Fruit fly (Drosophila melanogaster) whole organism, wandering third instar larva: ENCODE data around the gene CG18063.

ENCODE experiments used
- Abd-B ChIP-seq: fragments of >200 bp; optimal IDR thresholded peaks from 2 replicates; lab custom pipeline; 2017; ENCODE audit warnings: missing biosample characterization, missing genetic modification characterization
- CG32264 ChIP-seq: fragments of 200-800 bp; sonication (Bioruptor generic); optimal IDR thresholded peaks from 2 replicates; lab custom pipeline; 2016; ENCODE audit warnings: missing biosample characterization, missing genetic modification characterization
- CG9705 ChIP-seq: fragments of 200-800 bp; sonication (Bioruptor generic); optimal IDR thresholded peaks from 2 replicates; lab custom pipeline; 2018; ENCODE audit warnings: missing biosample characterization, mild to moderate bottlenecking, missing genetic modification characterization
- CrebA ChIP-seq: fragments of 200-800 bp; sonication (Bioruptor generic); optimal IDR thresholded peaks from 2 replicates; lab custom pipeline; 2016; ENCODE audit warnings: missing biosample characterization, mild to moderate bottlenecking, missing genetic modification characterization, borderline replicate concordance
- Dfd ChIP-seq: fragments of >200 bp; optimal IDR thresholded peaks from 2 replicates; lab custom pipeline; 2017; ENCODE audit warnings: missing biosample characterization, missing genetic modification characterization
- Dif ChIP-seq: fragments of 200-275, 200-300 bp; sonication (Bioruptor generic); optimal IDR thresholded peaks from 2 replicates; lab custom pipeline; 2018; ENCODE audit warnings: missing biosample characterization, missing genetic modification characterization; ENCODE audit not compliant: partially characterized antibody
- GATAd ChIP-seq: sonication (Bioruptor generic); optimal IDR thresholded peaks from 2 replicates; lab custom pipeline; 2016; ENCODE audit warnings: missing biosample characterization, missing genetic modification characterization
- HLH106 ChIP-seq: fragments of 200-800 bp; optimal IDR thresholded peaks from 3 replicates; lab custom pipeline; 2019; ENCODE audit warnings: missing biosample characterization, mild to moderate bottlenecking, missing genetic modification characterization, moderate library complexity
- Hnf4 ChIP-seq: fragments of 200-800 bp; sonication (Bioruptor generic); optimal IDR thresholded peaks from 2 replicates; lab custom pipeline; 2016; ENCODE audit warnings: missing biosample characterization, mild to moderate bottlenecking, missing genetic modification characterization
- Hr78 ChIP-seq: fragments of >200 bp; optimal IDR thresholded peaks from 2 replicates; lab custom pipeline; 2017; ENCODE audit warnings: missing biosample characterization, missing genetic modification characterization
- Hr83 ChIP-seq: fragments of 200-300 bp; sonication (Bioruptor generic); optimal IDR thresholded peaks from 2 replicates; lab custom pipeline; 2016; ENCODE audit warnings: missing biosample characterization, mild to moderate bottlenecking, missing genetic modification characterization, moderate library complexity; ENCODE audit not compliant: poor library complexity, severe bottlenecking
- Jra ChIP-seq: sonication (Bioruptor generic); optimal IDR thresholded peaks from 2 replicates; lab custom pipeline; 2016; ENCODE audit warnings: missing biosample characterization, missing genetic modification characterization
- Mio ChIP-seq: sonication (Bioruptor generic); optimal IDR thresholded peaks from 2 replicates; lab custom pipeline; 2016; ENCODE audit warnings: missing biosample characterization, missing genetic modification characterization
- Myc ChIP-seq: fragments of >200 bp; optimal IDR thresholded peaks from 2 replicates; lab custom pipeline; 2017
- N ChIP-seq: fragments of >200 bp; optimal IDR thresholded peaks from 2 replicates; lab custom pipeline; 2018; ENCODE audit warnings: missing biosample characterization, missing external identifiers, missing genetic modification characterization
- OdsH ChIP-seq: fragments of 200-800 bp; sonication (Bioruptor generic); optimal IDR thresholded peaks from 2 replicates; lab custom pipeline; 2016; ENCODE audit warnings: missing biosample characterization, mild to moderate bottlenecking, missing genetic modification characterization
- Rel ChIP-seq, 2 experiments: fragments of 200-800 bp; sonication (Bioruptor generic) in 1 of 2; optimal IDR thresholded peaks; 2 replicates in 1 of 2; 3 replicates in 1 of 2; lab custom pipeline; 2016 to 2019; ENCODE audit warnings: mild to moderate bottlenecking in 2 of 2, missing biosample characterization in 2 of 2, missing genetic modification characterization in 2 of 2, moderate library complexity in 1 of 2
- Sp1 ChIP-seq: fragments of 200-800 bp; sonication (Bioruptor generic); optimal IDR thresholded peaks from 3 replicates; lab custom pipeline; 2019; ENCODE audit warnings: missing biosample characterization, mild to moderate bottlenecking, missing genetic modification characterization, moderate library complexity
- Vsx2 ChIP-seq: fragments of 200-300, 225-300 bp; sonication (Bioruptor generic); optimal IDR thresholded peaks from 2 replicates; lab custom pipeline; 2018; ENCODE audit warnings: missing biosample characterization, missing genetic modification characterization; ENCODE audit not compliant: partially characterized antibody
- br ChIP-seq: fragments of 200-800 bp; sonication (Bioruptor generic); optimal IDR thresholded peaks from 2 replicates; lab custom pipeline; 2016; ENCODE audit warnings: missing biosample characterization, missing genetic modification characterization
- brk ChIP-seq: fragments of 200-800 bp; sonication (Bioruptor generic); optimal IDR thresholded peaks from 2 replicates; lab custom pipeline; 2016; ENCODE audit warnings: missing biosample characterization, mild to moderate bottlenecking, missing genetic modification characterization
- dl ChIP-seq, 2 experiments: fragments of 175-275, 200-275 bp in 1 of 2; fragments of 200-275 bp in 1 of 2; sonication (Bioruptor generic); optimal IDR thresholded peaks; lab custom pipeline; 2018; ENCODE audit warnings: mild to moderate bottlenecking in 2 of 2, missing biosample characterization in 2 of 2, missing genetic modification characterization in 2 of 2, moderate library complexity in 2 of 2; ENCODE audit not compliant: partially characterized antibody in 2 of 2, insufficient read depth in 1 of 2
- dmrt93B ChIP-seq: fragments of 200-800 bp; sonication (Bioruptor generic); optimal IDR thresholded peaks from 2 replicates; lab custom pipeline; 2018; ENCODE audit warnings: missing biosample characterization, mild to moderate bottlenecking, missing genetic modification characterization
- dsf ChIP-seq: sonication (Bioruptor generic); optimal IDR thresholded peaks from 2 replicates; lab custom pipeline; 2016; ENCODE audit warnings: missing biosample characterization, missing genetic modification characterization, borderline replicate concordance
- ey ChIP-seq: fragments of 200-800 bp; sonication (Bioruptor generic); optimal IDR thresholded peaks from 2 replicates; lab custom pipeline; 2016; ENCODE audit warnings: missing biosample characterization, missing genetic modification characterization
- foxo ChIP-seq, 2 experiments: fragments of 200-800 bp; sonication (Bioruptor generic); optimal IDR thresholded peaks; 2 replicates in 1 of 2; 3 replicates in 1 of 2; lab custom pipeline; 2016 to 2017; ENCODE audit warnings: missing biosample characterization in 2 of 2, missing genetic modification characterization in 2 of 2
- fru ChIP-seq: fragments of 200-800 bp; sonication (Bioruptor generic); optimal IDR thresholded peaks from 3 replicates; lab custom pipeline; 2016; ENCODE audit warnings: missing biosample characterization, mild to moderate bottlenecking, missing genetic modification characterization
- h ChIP-seq: fragments of 200-800 bp; sonication (Bioruptor generic); optimal IDR thresholded peaks from 3 replicates; lab custom pipeline; 2016; ENCODE audit warnings: missing biosample characterization, mild to moderate bottlenecking, missing genetic modification characterization
- jim ChIP-seq: fragments of 175-275, 200-325 bp; sonication (Bioruptor generic); optimal IDR thresholded peaks from 2 replicates; lab custom pipeline; 2016; ENCODE audit warnings: missing biosample characterization, mild to moderate bottlenecking, missing genetic modification characterization
- lola ChIP-seq: fragments of >200 bp; optimal IDR thresholded peaks from 2 replicates; lab custom pipeline; 2017; ENCODE audit warnings: missing biosample characterization, missing genetic modification characterization
- pan ChIP-seq: fragments of >200 bp; optimal IDR thresholded peaks from 2 replicates; lab custom pipeline; 2017
- psq ChIP-seq: fragments of 200-800 bp; sonication (Bioruptor generic); optimal IDR thresholded peaks from 3 replicates; lab custom pipeline; 2017; ENCODE audit warnings: missing biosample characterization, mild to moderate bottlenecking, missing genetic modification characterization, moderate library complexity
- rgr ChIP-seq: fragments of 200-800 bp; sonication (Bioruptor generic); optimal IDR thresholded peaks from 3 replicates; lab custom pipeline; 2016; ENCODE audit warnings: missing biosample characterization, mild to moderate bottlenecking, missing genetic modification characterization
- sage ChIP-seq: fragments of 200-800 bp; sonication (Bioruptor generic); optimal IDR thresholded peaks from 2 replicates; lab custom pipeline; 2016; ENCODE audit warnings: missing biosample characterization, mild to moderate bottlenecking, missing genetic modification characterization
- sv ChIP-seq: fragments of 200-800 bp; sonication (Bioruptor generic); optimal IDR thresholded peaks from 3 replicates; lab custom pipeline; 2016; ENCODE audit warnings: missing biosample characterization, missing genetic modification characterization
- tai ChIP-seq: sonication (Bioruptor generic); optimal IDR thresholded peaks from 2 replicates; lab custom pipeline; 2016; ENCODE audit warnings: missing biosample characterization, missing genetic modification characterization
- usp ChIP-seq: fragments of >200 bp; optimal IDR thresholded peaks from 2 replicates; lab custom pipeline; 2017; ENCODE audit warnings: missing biosample characterization, missing genetic modification characterization
- woc ChIP-seq: sonication (Bioruptor generic); optimal IDR thresholded peaks from 2 replicates; lab custom pipeline; 2016; ENCODE audit warnings: missing biosample characterization, mild to moderate bottlenecking, missing genetic modification characterization

Gene CG18063

DNA sequence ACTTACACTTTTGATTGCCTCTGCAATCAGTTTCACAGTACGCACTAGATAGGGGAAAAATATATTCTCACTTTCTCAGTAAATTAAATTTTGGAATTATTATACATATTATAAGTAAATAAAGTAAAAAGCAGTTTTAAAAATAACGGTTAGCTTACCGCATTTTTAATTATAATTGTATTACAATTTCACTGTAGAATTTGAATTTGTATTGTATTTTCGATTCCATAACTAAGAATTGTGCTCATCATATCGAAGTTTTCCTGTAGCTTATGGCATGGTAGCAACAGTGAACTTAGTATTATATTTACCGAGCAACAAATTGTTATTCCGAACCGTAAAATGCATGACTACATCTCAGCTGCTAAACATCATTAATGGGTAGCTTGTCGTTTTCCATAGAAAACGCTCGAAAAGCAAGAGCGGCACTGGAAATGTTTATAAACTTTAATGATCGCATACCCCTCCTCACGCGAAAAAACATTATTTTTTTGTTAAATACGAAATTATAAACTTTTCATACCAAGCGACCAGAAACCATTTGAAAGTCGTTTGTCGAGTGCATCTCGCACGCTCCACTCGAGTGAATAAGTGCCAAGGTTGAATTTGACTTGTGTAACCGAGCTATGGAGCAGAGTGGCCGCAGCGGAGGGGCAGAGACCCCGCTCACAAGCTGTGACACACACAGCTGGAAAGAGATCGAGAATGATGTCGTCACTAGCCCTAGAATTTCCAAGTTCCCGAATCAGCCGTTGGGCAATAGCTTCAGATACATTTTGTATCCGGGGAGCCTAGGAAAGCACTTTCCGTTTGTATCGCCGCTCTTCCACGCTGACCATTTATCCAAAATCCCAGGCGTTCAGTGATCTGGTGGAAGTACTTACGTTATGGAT, 45.4 kb upstream of the CG18063 start:
- peak; percentile 55 for TF ChIP-seq h (GFP tag; lab: Kevin White, UChicago)
- TF ChIP-seq Myc (lab: Kevin White, UChicago), result no peak
- peak in 1 of 2 experiments; percentile 90 for TF ChIP-seq foxo (GFP tag; optimal IDR thresholded peaks at IDR 0.05; lab: Kevin White, UChicago)
- TF ChIP-seq dl (GFP tag; optimal IDR thresholded peaks at IDR 0.05; lab: Kevin White, UChicago; ENCODE audit: insufficient read depth in 1 of 2, partially characterized antibody in 2 of 2), result no peak
- TF ChIP-seq CrebA, result peak; percentile 30
- TF ChIP-seq GATAd, result no peak
- peak; percentile 39 for TF ChIP-seq Hnf4 (GFP tag; lab: Kevin White, UChicago)
- peak; percentile 43 for TF ChIP-seq Rel (GFP tag; optimal IDR thresholded peaks at IDR 0.05; lab: Kevin White, UChicago)
- no peak for TF ChIP-seq Rel (tag; optimal IDR thresholded peaks at IDR 0.05; lab: Kevin White, UChicago)
- no peak for TF ChIP-seq lola (GFP tag; lab: Kevin White, UChicago)
- no peak for TF ChIP-seq Hr78 (GFP tag; lab: Kevin White, UChicago)
- peak; percentile 39 for TF ChIP-seq Dfd (GFP tag; lab: Kevin White, UChicago)
- peak; percentile 52 for TF ChIP-seq brk (GFP tag; lab: Kevin White, UChicago)
- peak; percentile 94 for TF ChIP-seq HLH106 (tag; lab: Kevin White, UChicago)
- TF ChIP-seq fru, result peak; percentile 78
- no peak for TF ChIP-seq Mio (GFP tag; lab: Kevin White, UChicago)
- TF ChIP-seq dmrt93B (GFP tag; lab: Kevin White, UChicago), result peak; percentile 86
- peak; percentile 77 for TF ChIP-seq sv (GFP tag; lab: Kevin White, UChicago)
- TF ChIP-seq pan, result no peak
- TF ChIP-seq tai, result peak; percentile 53
- peak; percentile 30 for TF ChIP-seq sage (GFP tag; lab: Kevin White, UChicago)
- TF ChIP-seq dsf, result peak; percentile 44
- no peak for TF ChIP-seq usp (GFP tag; lab: Kevin White, UChicago)
- no peak for TF ChIP-seq Hr83 (GFP tag; lab: Kevin White, UChicago)
- no peak for TF ChIP-seq Jra (GFP tag; lab: Kevin White, UChicago)
- peak; percentile 39 for TF ChIP-seq woc (GFP tag; lab: Kevin White, UChicago)
- no peak for TF ChIP-seq N (GFP tag; lab: Kevin White, UChicago)
- TF ChIP-seq jim (GFP tag; lab: Kevin White, UChicago), result no peak
- peak; percentile 94 for TF ChIP-seq rgr (GFP tag; lab: Kevin White, UChicago)
- no peak for TF ChIP-seq CG32264 (GFP tag; lab: Kevin White, UChicago)
- peak; percentile 24 for TF ChIP-seq br (GFP tag; lab: Kevin White, UChicago)
- peak; percentile 81 for TF ChIP-seq CG9705 (GFP tag; lab: Kevin White, UChicago)
- peak; percentile 95 for TF ChIP-seq OdsH (GFP tag; lab: Kevin White, UChicago)
- TF ChIP-seq ey, result peak; percentile 79
- peak; percentile 31 for TF ChIP-seq Dif
- no peak for TF ChIP-seq Abd-B (GFP tag; lab: Kevin White, UChicago)
- TF ChIP-seq Vsx2, result no peak
- peak; percentile 89 for TF ChIP-seq psq (GFP tag; lab: Kevin White, UChicago)
- peak; percentile 90 for TF ChIP-seq Sp1

DNA sequence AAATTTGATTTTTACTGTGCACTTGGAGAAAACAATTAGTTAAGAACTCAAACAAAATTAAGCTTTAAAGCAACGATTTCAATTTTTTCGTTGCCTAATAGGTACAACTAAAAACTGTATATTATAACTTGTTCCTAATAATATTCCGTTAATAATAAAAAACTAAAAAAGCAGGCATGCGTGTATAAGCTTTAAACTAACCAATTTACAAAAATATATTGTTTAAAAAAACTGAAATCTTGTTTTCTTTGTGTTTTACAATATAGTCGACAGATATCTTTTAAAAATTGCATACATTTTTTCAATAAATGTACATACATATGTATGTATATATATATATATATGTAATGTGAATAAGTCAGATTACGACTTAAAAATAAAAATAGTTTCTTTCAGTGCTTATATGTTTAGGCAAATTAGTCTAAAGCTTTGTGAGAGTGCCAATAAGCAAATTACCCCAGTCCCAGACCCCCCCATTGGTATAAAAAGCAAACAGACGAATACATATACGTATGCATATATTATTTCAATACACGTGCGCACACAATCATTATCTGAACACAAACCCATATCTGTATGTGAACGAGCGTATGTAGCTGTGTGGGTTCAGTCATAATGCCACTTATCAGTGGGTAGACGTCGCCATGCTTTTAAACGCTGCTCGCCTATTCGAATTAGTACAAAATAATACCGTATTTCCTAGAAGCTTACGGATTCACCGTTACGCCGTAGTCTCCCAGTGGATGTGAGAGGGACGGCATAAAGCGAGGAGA, 44.6 kb upstream of the CG18063 start:
- TF ChIP-seq Hr83 (GFP tag; lab: Kevin White, UChicago) (peak; percentile 87), lola (GFP tag; lab: Kevin White, UChicago) (no peak), psq (GFP tag; lab: Kevin White, UChicago) (peak; percentile 56), foxo (GFP tag; optimal IDR thresholded peaks at IDR 0.05; lab: Kevin White, UChicago) (peak in 1 of 2 experiments; percentile 40), Sp1 (peak; percentile 65), tai (peak; percentile 56), jim (GFP tag; lab: Kevin White, UChicago) (no peak), Rel (GFP tag; optimal IDR thresholded peaks at IDR 0.05; lab: Kevin White, UChicago) (no peak), Rel (tag; optimal IDR thresholded peaks at IDR 0.05; lab: Kevin White, UChicago) (peak; percentile 80), dmrt93B (GFP tag; lab: Kevin White, UChicago) (peak; percentile 47), CG9705 (GFP tag; lab: Kevin White, UChicago) (peak; percentile 1), pan (no peak), Hnf4 (GFP tag; lab: Kevin White, UChicago) (peak; percentile 51), Dif (peak; percentile 15), N (GFP tag; lab: Kevin White, UChicago) (no peak), h (GFP tag; lab: Kevin White, UChicago) (peak; percentile 72), Abd-B (GFP tag; lab: Kevin White, UChicago) (no peak), rgr (GFP tag; lab: Kevin White, UChicago) (peak; percentile 1), dl (GFP tag; optimal IDR thresholded peaks at IDR 0.05; lab: Kevin White, UChicago; ENCODE audit: insufficient read depth in 1 of 2, partially characterized antibody in 2 of 2) (peak; percentile 35 to 46), Myc (lab: Kevin White, UChicago) (no peak), HLH106 (tag; lab: Kevin White, UChicago) (peak; percentile 65)
